Fruit fly (Drosophila melanogaster): ENCODE data around the gene CtsB.
A peak's percentile ranks its signal among the peaks of the same experiment; 100 is the strongest.

The CtsB gene

dm6 chrX:13739411-13739888 is 42.5 kb downstream of the CtsB start, which contains the start of gene CG11151 (continued):
- peak; percentile 91 for TF ChIP-seq CG7987 (GFP tag; optimal IDR thresholded peaks at IDR 0.05)
- TF ChIP-seq NFAT (GFP tag; IDR thresholded peaks at IDR 0.05), result peak; percentile 88
- peak; percentile 97 for TF ChIP-seq CG10209 (GFP tag; optimal IDR thresholded peaks at IDR 0.05)
- peak; percentile 98 for TF ChIP-seq Sox102F (GFP tag; optimal IDR thresholded peaks at IDR 0.05)
- peak; percentile 94 for TF ChIP-seq CG30431 (GFP tag; optimal IDR thresholded peaks at IDR 0.05)
- 0 out of 3 replicates have a peak, but pooled peaks have one; percentile 30 for TF ChIP-seq Doc3 (GFP tag; IDR thresholded peaks at IDR 0.05; ENCODE audit: partially characterized antibody)
- TF ChIP-seq ftz-f1 (GFP tag; optimal IDR thresholded peaks at IDR 0.05), result no peak
- peak; percentile 98 for TF ChIP-seq PHDP (tag; optimal IDR thresholded peaks at IDR 0.05)
- peak; percentile 92 for TF ChIP-seq ttk (GFP tag; IDR thresholded peaks at IDR 0.05)
- peak; percentile 82 for TF ChIP-seq E2f2 (GFP tag; IDR thresholded peaks at IDR 0.05)
- TF ChIP-seq esg (GFP tag; conservative IDR thresholded peaks at IDR 0.05), result peak; percentile 93
- TF ChIP-seq CG5180 (GFP tag; optimal IDR thresholded peaks at IDR 0.05), result peak; percentile 84
- TF ChIP-seq lmd (GFP tag; IDR thresholded peaks at IDR 0.05), result peak; percentile 93
- TF ChIP-seq danr (GFP tag; IDR thresholded peaks at IDR 0.05), result peak; percentile 89
- TF ChIP-seq CG4730 (GFP tag; IDR thresholded peaks at IDR 0.05), result peak; percentile 94
- no peak; the same call in 1 of the 2 replicates for TF ChIP-seq hbn (GFP tag; IDR thresholded peaks at IDR 0.05; ENCODE audit: partially characterized antibody)
- TF ChIP-seq Drgx (GFP tag; IDR thresholded peaks at IDR 0.05), result peak; percentile 96
- TF ChIP-seq CHES-1-like (GFP tag; optimal IDR thresholded peaks at IDR 0.05), result peak; percentile 98
- peak; percentile 86 for TF ChIP-seq corto (GFP tag; optimal IDR thresholded peaks at IDR 0.05)
- peak; percentile 93 for TF ChIP-seq run (tag; optimal IDR thresholded peaks at IDR 0.05)
- TF ChIP-seq CG2712 (tag; optimal IDR thresholded peaks at IDR 0.05), result peak; percentile 97
- TF ChIP-seq wdn (GFP tag; IDR thresholded peaks at IDR 0.05), result peak; percentile 94
- TF ChIP-seq CG1647 (GFP tag; optimal IDR thresholded peaks at IDR 0.05), result peak; percentile 95
- TF ChIP-seq cas (GFP tag; IDR thresholded peaks at IDR 0.05), result peak; percentile 84; the same call in 1 of the 2 replicates
- TF ChIP-seq pb (GFP tag; optimal IDR thresholded peaks at IDR 0.05), result peak; percentile 95
- TF ChIP-seq rib (GFP tag; IDR thresholded peaks at IDR 0.05), result peak; percentile 90
- peak; percentile 93 for TF ChIP-seq Dbx (GFP tag; IDR thresholded peaks at IDR 0.05)
- no peak; the same call in 1 of the 2 replicates for TF ChIP-seq dimm (GFP tag; IDR thresholded peaks at IDR 0.05)
- peak; percentile 82 for TF ChIP-seq CG7357 (GFP tag; IDR thresholded peaks at IDR 0.05)
- peak; percentile 96 for TF ChIP-seq grau (tag; optimal IDR thresholded peaks at IDR 0.05)
- TF ChIP-seq CG18262 (tag; optimal IDR thresholded peaks at IDR 0.05), result peak; percentile 97
- peak; percentile 95 for TF ChIP-seq caup (GFP tag; optimal IDR thresholded peaks at IDR 0.05; ENCODE audit: severe bottlenecking)
- TF ChIP-seq Elba2 (GFP tag; optimal IDR thresholded peaks at IDR 0.05), result peak; percentile 87
- peak; percentile 86 for TF ChIP-seq Ets97D (GFP tag; optimal IDR thresholded peaks at IDR 0.05)
- peak; percentile 95 for TF ChIP-seq CG18476 (GFP tag; optimal IDR thresholded peaks at IDR 0.05)
- TF ChIP-seq Sry-δ (GFP tag; optimal IDR thresholded peaks at IDR 0.05), result peak; percentile 70
- TF ChIP-seq lbe (GFP tag; optimal IDR thresholded peaks at IDR 0.05), result peak; percentile 97
- TF ChIP-seq CG6175 (GFP tag; IDR thresholded peaks at IDR 0.05), result peak; percentile 80; the same call in 2 of the 3 replicates
- no peak for TF ChIP-seq prd (optimal IDR thresholded peaks at IDR 0.05)
- peak; percentile 97 for TF ChIP-seq prd (GFP tag; IDR thresholded peaks at IDR 0.05)
- 0 out of 3 replicates have a peak, but pooled peaks have one; percentile 38 for TF ChIP-seq mld (GFP tag; IDR thresholded peaks at IDR 0.05; ENCODE audit: partially characterized antibody)
- TF ChIP-seq tin (GFP tag; optimal IDR thresholded peaks at IDR 0.05), result peak; percentile 96
- peak; percentile 98 for TF ChIP-seq CG12391 (tag; optimal IDR thresholded peaks at IDR 0.05)
- peak; percentile 93 for TF ChIP-seq CG14710 (tag; optimal IDR thresholded peaks at IDR 0.05)
- peak; percentile 88 for TF ChIP-seq CG8765 (GFP tag; IDR thresholded peaks at IDR 0.05)
- peak; percentile 85 for TF ChIP-seq CG11093 (GFP tag; IDR thresholded peaks at IDR 0.05)
- TF ChIP-seq nom (GFP tag; optimal IDR thresholded peaks at IDR 0.05), result peak; percentile 95
- peak; percentile 96 for TF ChIP-seq CG9727 (GFP tag; optimal IDR thresholded peaks at IDR 0.05)
- TF ChIP-seq D19A (tag; optimal IDR thresholded peaks at IDR 0.05), result peak; percentile 94
- TF ChIP-seq Awh (GFP tag; IDR thresholded peaks at IDR 0.05), result peak; percentile 92
